Worm (Caenorhabditis elegans) whole organism, early embryonic: ENCODE measurements around the gene ben-1.

Source experiments
- B0310.2 ChIP-seq: sonication (generic microtip); optimal IDR thresholded peaks from 2 replicates; lab custom pipeline; 2016; ENCODE audit warnings: mild to moderate bottlenecking, missing genetic modification characterization, missing compliant biosample characterization
- F13C5.2 ChIP-seq: sonication (generic microtip); optimal IDR thresholded peaks from 2 replicates; lab custom pipeline; 2017; ENCODE audit warnings: mild to moderate bottlenecking, missing genetic modification characterization, inconsistent platforms, missing compliant biosample characterization
- aly-1 ChIP-seq: sonication (generic microtip); optimal IDR thresholded peaks from 2 replicates; lab custom pipeline; 2016; ENCODE audit warnings: missing genetic modification characterization, missing compliant biosample characterization
- ama-1 ChIP-seq: fragments of 150-350 bp; optimal IDR thresholded peaks from 2 replicates; lab custom pipeline; 2014
- ets-7 ChIP-seq: sonication (generic microtip); optimal IDR thresholded peaks from 2 replicates; lab custom pipeline; 2016; ENCODE audit warnings: missing genotype, missing genetic modification characterization, missing compliant biosample characterization
- flt-1 ChIP-seq: fragments of 200-800 bp; sonication (Bioruptor generic); IDR thresholded peaks from 2 replicates; pipeline ENCODE4 v1.3.6; 2022; ENCODE audit warnings: missing genetic modification characterization, missing compliant biosample characterization
- hnd-1 ChIP-seq: sonication (generic microtip); optimal IDR thresholded peaks from 2 replicates; lab custom pipeline; 2016; ENCODE audit warnings: missing genetic modification characterization, missing compliant biosample characterization
- sea-1 ChIP-seq: fragments of 200-800 bp; sonication (Bioruptor generic); conservative IDR thresholded peaks from 2 replicates; pipeline ENCODE4 v1.3.6; 2022; ENCODE audit warnings: missing genetic modification characterization, missing compliant biosample characterization
- tbx-37 ChIP-seq: fragments of 200-800 bp; sonication (Bioruptor generic); conservative IDR thresholded peaks from 2 replicates; pipeline ENCODE4 v1.3.6; 2022; ENCODE audit warnings: missing genetic modification reagents, missing genetic modification characterization, missing compliant biosample characterization
- tra-4 ChIP-seq: sonication (generic microtip); optimal IDR thresholded peaks from 2 replicates; lab custom pipeline; 2017; ENCODE audit warnings: missing genetic modification characterization, missing compliant biosample characterization

- TF ChIP-seq ama-1 (lab: Kevin White, UChicago) (no peak), F13C5.2 (tag; lab: Kevin White, UChicago) (no peak), sea-1 (GFP tag; lab: Robert Waterston, UW) (no peak), tra-4 (tag; lab: Kevin White, UChicago) (no peak), B0310.2 (tag; lab: Kevin White, UChicago) (no peak), tbx-37 (GFP tag; lab: Robert Waterston, UW) (no peak), flt-1 (GFP tag; lab: Robert Waterston, UW) (no peak), ets-7 (tag; lab: Kevin White, UChicago) (no peak), aly-1 (tag; lab: Kevin White, UChicago) (no peak), hnd-1 (tag; lab: Kevin White, UChicago) (no peak)
Measured at ce11 chrIII:3581636-3582035, 40.2 kb upstream of the ben-1 start, which contains the start of gene C48D5.3.
